Fruit fly (Drosophila melanogaster) whole organism, embryonic: ENCODE measurements around the gene mRpL13.

ENCODE experiments used
- B-H1 ChIP-seq: fragments of 200-800 bp; sonication (Bioruptor generic); IDR thresholded peaks from 3 replicates; pipeline ENCODE4 v1.3.6; 2022; ENCODE audit warnings: missing biosample characterization, missing genetic modification characterization
- CG10366 ChIP-seq: fragments of 200-800 bp; sonication (Bioruptor generic); IDR thresholded peaks from 2 replicates; pipeline ENCODE4 v1.3.6; 2022; ENCODE audit warnings: missing biosample characterization, missing genetic modification characterization
- CG10543 ChIP-seq: fragments of 200-800 bp; sonication (Bioruptor generic); optimal IDR thresholded peaks from 3 replicates; lab custom pipeline; 2017; ENCODE audit warnings: missing biosample characterization, mild to moderate bottlenecking, missing genetic modification characterization, moderate library complexity
- CG12219 ChIP-seq: fragments of 200-800 bp; sonication (Bioruptor generic); optimal IDR thresholded peaks from 3 replicates; lab custom pipeline; 2018; ENCODE audit warnings: missing biosample characterization, mild to moderate bottlenecking, missing genetic modification characterization
- CG15479 ChIP-seq: fragments of 200-800 bp; sonication (Bioruptor generic); optimal IDR thresholded peaks from 3 replicates; lab custom pipeline; 2019; ENCODE audit warnings: missing biosample characterization, mild to moderate bottlenecking, missing genetic modification characterization, moderate library complexity
- CG1602 ChIP-seq: fragments of 200-800 bp; sonication (Bioruptor generic); optimal IDR thresholded peaks from 3 replicates; lab custom pipeline; 2016; ENCODE audit warnings: missing biosample characterization, missing genetic modification characterization
- CG17802 ChIP-seq: fragments of 200-800 bp; sonication (Bioruptor generic); optimal IDR thresholded peaks from 2 replicates; lab custom pipeline; 2018; ENCODE audit warnings: missing biosample characterization, mild to moderate bottlenecking, missing genetic modification characterization, moderate library complexity
- CG18011 ChIP-seq: fragments of 200-800 bp; sonication (Bioruptor generic); optimal IDR thresholded peaks from 2 replicates; lab custom pipeline; 2017; ENCODE audit warnings: missing biosample characterization, missing genetic modification characterization, mild to moderate bottlenecking, moderate library complexity, missing genotype
- CG3065 ChIP-seq: fragments of 200-800 bp; sonication (Bioruptor generic); optimal IDR thresholded peaks from 2 replicates; lab custom pipeline; 2016; ENCODE audit warnings: missing biosample characterization, missing genetic modification characterization
- CG33557 ChIP-seq: fragments of 200-800 bp; sonication (Bioruptor generic); optimal IDR thresholded peaks from 2 replicates; lab custom pipeline; 2019; ENCODE audit warnings: missing biosample characterization, mild to moderate bottlenecking, missing genetic modification characterization, moderate library complexity
- CG34224 ChIP-seq: fragments of 200-800 bp; sonication (Bioruptor generic); IDR thresholded peaks from 3 replicates; pipeline ENCODE4 v1.3.6; 2022; ENCODE audit warnings: missing biosample characterization, missing genetic modification characterization; ENCODE audit not compliant: partially characterized antibody
- CG4404 ChIP-seq: fragments of 200-800 bp; sonication (Bioruptor generic); IDR thresholded peaks from 2 replicates; pipeline ENCODE4 v1.3.6; 2022; ENCODE audit warnings: missing biosample characterization, missing genetic modification characterization
- CG7786 ChIP-seq: fragments of 200-800 bp; sonication (Bioruptor generic); optimal IDR thresholded peaks from 2 replicates; lab custom pipeline; 2016; ENCODE audit warnings: missing biosample characterization, missing genetic modification characterization
- CG9437 ChIP-seq: fragments of 200-800 bp; sonication (Bioruptor generic); optimal IDR thresholded peaks from 2 replicates; lab custom pipeline; 2018; ENCODE audit warnings: missing biosample characterization, mild to moderate bottlenecking, missing genetic modification characterization
- CoRest ChIP-seq: fragments of 200-800 bp; sonication (Bioruptor generic); optimal IDR thresholded peaks from 3 replicates; lab custom pipeline; 2018; ENCODE audit warnings: missing biosample characterization, mild to moderate bottlenecking, missing genetic modification characterization, moderate library complexity
- Deaf1 ChIP-seq: fragments of 200-800 bp; optimal IDR thresholded peaks from 3 replicates; lab custom pipeline; 2019; ENCODE audit warnings: missing biosample characterization, mild to moderate bottlenecking, missing genetic modification characterization, moderate library complexity
- Dek ChIP-seq: fragments of 200-800 bp; sonication (Bioruptor generic); optimal IDR thresholded peaks from 3 replicates; lab custom pipeline; 2019; ENCODE audit warnings: missing biosample characterization, mild to moderate bottlenecking, missing genetic modification characterization, moderate library complexity
- Dip2 ChIP-seq: fragments of 200-800 bp; sonication (Bioruptor generic); IDR thresholded peaks from 2 replicates; pipeline ENCODE4 v1.3.6; 2022; ENCODE audit warnings: missing biosample characterization, missing genetic modification characterization
- Dll ChIP-seq: fragments of 200-800 bp; sonication (Bioruptor generic); IDR thresholded peaks from 4 replicates; pipeline ENCODE4 v1.3.6; 2022; ENCODE audit warnings: missing biosample characterization, missing genetic modification characterization; ENCODE audit not compliant: partially characterized antibody
- Doc3 ChIP-seq: fragments of 200-800 bp; sonication (Bioruptor generic); IDR thresholded peaks from 3 replicates; pipeline ENCODE4 v1.3.6; 2022; ENCODE audit warnings: missing biosample characterization, missing genetic modification characterization; ENCODE audit not compliant: partially characterized antibody
- Elba2 ChIP-seq: fragments of 200-800 bp; sonication (Bioruptor generic); optimal IDR thresholded peaks from 3 replicates; lab custom pipeline; 2016; ENCODE audit warnings: missing biosample characterization, missing genetic modification characterization
- HHEX ChIP-seq: fragments of 200-800 bp; sonication (Bioruptor generic); optimal IDR thresholded peaks from 3 replicates; lab custom pipeline; 2017; ENCODE audit warnings: missing biosample characterization, mild to moderate bottlenecking, missing genetic modification characterization, missing genetic modification reagents
- HLH4C ChIP-seq: fragments of 200-800 bp; sonication (Bioruptor generic); IDR thresholded peaks from 3 replicates; pipeline ENCODE4 v1.3.6; 2022; ENCODE audit warnings: missing biosample characterization, missing genetic modification characterization; ENCODE audit not compliant: partially characterized antibody
- HLH54F ChIP-seq: fragments of 200-800 bp; sonication (Bioruptor generic); optimal IDR thresholded peaks from 3 replicates; lab custom pipeline; 2016; ENCODE audit warnings: missing biosample characterization, missing genetic modification characterization
- Hsf ChIP-seq: fragments of 200-800 bp; sonication (Bioruptor generic); optimal IDR thresholded peaks from 3 replicates; lab custom pipeline; 2016; ENCODE audit warnings: missing biosample characterization, missing genetic modification characterization
- Jarid2 ChIP-seq: fragments of 200-800 bp; sonication (Bioruptor generic); optimal IDR thresholded peaks from 3 replicates; lab custom pipeline; 2017; ENCODE audit warnings: mild to moderate bottlenecking, missing biosample characterization, missing genetic modification reagents, missing genetic modification characterization
- Scr ChIP-seq: fragments of 200-800 bp; sonication (Bioruptor generic); IDR thresholded peaks from 2 replicates; pipeline ENCODE4 v1.3.6; 2022; ENCODE audit warnings: missing biosample characterization, missing genetic modification characterization; ENCODE audit not compliant: partially characterized antibody
- abd-A ChIP-seq: fragments of 200-800 bp; sonication (Bioruptor generic); optimal IDR thresholded peaks from 3 replicates; lab custom pipeline; 2019; ENCODE audit warnings: missing biosample characterization, mild to moderate bottlenecking, missing genetic modification characterization, moderate library complexity
- ap ChIP-seq: fragments of 200-800 bp; sonication (Bioruptor generic); IDR thresholded peaks from 2 replicates; pipeline ENCODE4 v1.3.6; 2022; ENCODE audit warnings: missing biosample characterization, missing genetic modification characterization
- bbx ChIP-seq: fragments of 200-800 bp; sonication (Bioruptor generic); IDR thresholded peaks from 2 replicates; pipeline ENCODE4 v1.3.6; 2022; ENCODE audit warnings: missing biosample characterization, missing genetic modification characterization; ENCODE audit not compliant: partially characterized antibody
- bsh ChIP-seq, 2 experiments: fragments of 200-800 bp; sonication (Bioruptor generic); optimal IDR thresholded peaks; 2 replicates each; lab custom pipeline; 2017 to 2018; ENCODE audit warnings: mild to moderate bottlenecking in 2 of 2, missing biosample characterization in 2 of 2, missing genetic modification characterization in 2 of 2, moderate library complexity in 1 of 2
- esg ChIP-seq: fragments of 200-800 bp; sonication (Bioruptor generic); conservative IDR thresholded peaks from 2 replicates; pipeline ENCODE4 v1.3.6; 2022; ENCODE audit warnings: missing biosample characterization, missing genetic modification characterization
- fd102C ChIP-seq: fragments of 200-800 bp; sonication (Bioruptor generic); optimal IDR thresholded peaks from 2 replicates; lab custom pipeline; 2018; ENCODE audit warnings: missing biosample characterization, mild to moderate bottlenecking, missing genetic modification characterization, moderate library complexity
- gfzf ChIP-seq: fragments of 200-800 bp; sonication (Bioruptor generic); optimal IDR thresholded peaks from 2 replicates; lab custom pipeline; 2016; ENCODE audit warnings: missing biosample characterization, mild to moderate bottlenecking, missing genetic modification characterization, moderate library complexity
- lola ChIP-seq, 3 experiments: fragments of >200 bp in 2 of 3; fragments of 200-800 bp in 1 of 3; sonication (Bioruptor generic) in 1 of 3; optimal IDR thresholded peaks; 2 replicates each; lab custom pipeline; 2017 to 2019; ENCODE audit warnings: missing biosample characterization in 3 of 3, missing genetic modification characterization in 3 of 3, mild to moderate bottlenecking in 1 of 3, moderate library complexity in 1 of 3
- maf-S ChIP-seq: fragments of 200-800 bp; sonication (Bioruptor generic); optimal IDR thresholded peaks from 2 replicates; lab custom pipeline; 2016; ENCODE audit warnings: missing biosample characterization, missing genetic modification characterization
- p53 ChIP-seq: fragments of 200-800 bp; sonication (Bioruptor generic); optimal IDR thresholded peaks from 2 replicates; lab custom pipeline; 2016; ENCODE audit warnings: missing biosample characterization, missing genetic modification characterization
- sc ChIP-seq, 3 experiments: fragments of >200 bp in 2 of 3; fragments of 200-800 bp in 1 of 3; sonication (Bioruptor generic) in 1 of 3; optimal IDR thresholded peaks; 2 replicates in 2 of 3; 3 replicates in 1 of 3; lab custom pipeline; 2017; ENCODE audit warnings: mild to moderate bottlenecking in 1 of 3, missing biosample characterization in 1 of 3, missing genetic modification characterization in 1 of 3, missing genetic modification reagents in 1 of 3
- sd ChIP-seq: fragments of 200-800 bp; sonication (Bioruptor generic); optimal IDR thresholded peaks from 3 replicates; lab custom pipeline; 2018; ENCODE audit warnings: missing biosample characterization, mild to moderate bottlenecking, missing genetic modification characterization, moderate library complexity
- shn ChIP-seq: fragments of 200-800 bp; sonication (Bioruptor generic); optimal IDR thresholded peaks from 3 replicates; lab custom pipeline; 2016; ENCODE audit warnings: missing biosample characterization, missing genetic modification characterization
- tll ChIP-seq, 2 experiments: fragments of 200-800 bp in 1 of 2; fragments of >200 bp in 1 of 2; sonication (Bioruptor generic) in 1 of 2; optimal IDR thresholded peaks; 2 replicates each; lab custom pipeline; 2017 to 2019; ENCODE audit warnings: missing biosample characterization in 2 of 2, missing genetic modification characterization in 2 of 2, mild to moderate bottlenecking in 1 of 2, moderate library complexity in 1 of 2
- trh ChIP-seq: fragments of 200-800 bp; sonication (Bioruptor generic); optimal IDR thresholded peaks from 2 replicates; lab custom pipeline; 2016; ENCODE audit warnings: missing biosample characterization, missing genetic modification characterization
- wek ChIP-seq: fragments of 200-800 bp; sonication (Bioruptor generic); optimal IDR thresholded peaks from 3 replicates; lab custom pipeline; 2018; ENCODE audit warnings: missing biosample characterization, mild to moderate bottlenecking, missing genetic modification characterization, moderate library complexity
- zen ChIP-seq: fragments of 200-800 bp; sonication (Bioruptor generic); optimal IDR thresholded peaks from 3 replicates; lab custom pipeline; 2018; ENCODE audit warnings: missing biosample characterization, mild to moderate bottlenecking, missing genetic modification characterization, moderate library complexity

The mRpL13 gene

dm6 chr2L:18894998-18895732 is 36.1 kb upstream of the mRpL13 start (continued):
- TF ChIP-seq fd102C (GFP tag; lab: Kevin White, UChicago) (peak; percentile 76), Dip2 (GFP tag; lab: Robert Waterston, UW) (no peak), zen (tag; lab: Kevin White, UChicago) (peak; percentile 97), shn (GFP tag; lab: Kevin White, UChicago) (no peak), tll (GFP tag; optimal IDR thresholded peaks at IDR 0.05; lab: Kevin White, UChicago) (peak in 1 of 2 experiments; percentile 99), Dll (GFP tag; lab: Robert Waterston, UW) (no peak)

- TF ChIP-seq CG17802 = peak; percentile 50
- TF ChIP-seq Doc3 (GFP tag; lab: Robert Waterston, UW) = no peak
- peak; percentile 25 for TF ChIP-seq CG3065 (GFP tag; lab: Kevin White, UChicago)
- no peak for TF ChIP-seq Dek (tag; lab: Kevin White, UChicago)
- peak; percentile 52 for TF ChIP-seq HHEX (GFP tag; lab: Kevin White, UChicago)
- TF ChIP-seq HLH54F = peak; percentile 34
- TF ChIP-seq wek (GFP tag; lab: Kevin White, UChicago) = peak; percentile 19
- TF ChIP-seq CG9437 (GFP tag; lab: Kevin White, UChicago) = peak; percentile 35
- peak; percentile 38; the same call in 2 of the 3 replicates for TF ChIP-seq B-H1 (GFP tag; lab: Robert Waterston, UW)
- TF ChIP-seq HLH4C (GFP tag; lab: Robert Waterston, UW) = no peak
- TF ChIP-seq CG33557 = peak; percentile 91
- TF ChIP-seq CoRest (tag; lab: Kevin White, UChicago) = peak; percentile 71
- TF ChIP-seq maf-S (GFP tag; lab: Kevin White, UChicago) = peak; percentile 51
- peak; percentile 20 for TF ChIP-seq p53
- peak; percentile 84 for TF ChIP-seq Hsf (GFP tag; lab: Kevin White, UChicago)
- peak; percentile 72 for TF ChIP-seq Elba2
- TF ChIP-seq lola (GFP tag; optimal IDR thresholded peaks at IDR 0.05; lab: Kevin White, UChicago) = peak in 1 of 3 experiments; percentile 91
- peak; percentile 56 for TF ChIP-seq trh (GFP tag; lab: Kevin White, UChicago)
- TF ChIP-seq bsh (GFP tag; optimal IDR thresholded peaks at IDR 0.05; lab: Kevin White, UChicago) = peak in 1 of 2 experiments; percentile 90
- peak; percentile 62 for TF ChIP-seq CG7786 (GFP tag; lab: Kevin White, UChicago)
- TF ChIP-seq CG1602 (GFP tag; lab: Kevin White, UChicago) = peak; percentile 77
- TF ChIP-seq esg (GFP tag; lab: Robert Waterston, UW) = peak; percentile 22; the same call in 1 of the 2 replicates
- peak; percentile 59 for TF ChIP-seq CG15479
- TF ChIP-seq ap (GFP tag; lab: Robert Waterston, UW) = peak; percentile 57; the same call in 1 of the 2 replicates
- peak; percentile 90 for TF ChIP-seq CG4404 (GFP tag; lab: Robert Waterston, UW)
- no peak for TF ChIP-seq sd (tag; lab: Kevin White, UChicago)
- TF ChIP-seq abd-A (tag; lab: Kevin White, UChicago) = no peak
- no peak for TF ChIP-seq Scr (GFP tag; lab: Robert Waterston, UW)
- TF ChIP-seq Deaf1 (tag; lab: Kevin White, UChicago) = peak; percentile 19
- TF ChIP-seq CG12219 (GFP tag; lab: Kevin White, UChicago) = peak; percentile 74
- TF ChIP-seq bbx = no peak
- no peak for TF ChIP-seq CG10543 (GFP tag; lab: Kevin White, UChicago)
- TF ChIP-seq Jarid2 (GFP tag; lab: Kevin White, UChicago) = peak; percentile 15
- no peak for TF ChIP-seq CG18011 (GFP tag; lab: Kevin White, UChicago)
- TF ChIP-seq CG10366 = peak; percentile 32; the same call in 1 of the 2 replicates
- TF ChIP-seq sc (optimal IDR thresholded peaks at IDR 0.05; lab: Kevin White, UChicago) = no peak
- peak; percentile 69 for TF ChIP-seq sc (GFP tag; optimal IDR thresholded peaks at IDR 0.05; lab: Kevin White, UChicago)
- TF ChIP-seq CG34224 (GFP tag; lab: Robert Waterston, UW) = no peak
- no peak for TF ChIP-seq gfzf
Measured at dm6 chr2L:18890087-18890486, 31.0 kb upstream of the mRpL13 start.
